Fruit fly (Drosophila melanogaster) whole organism, wandering third instar larva: ENCODE results near the gene alpha-Man-Ia.
A peak's percentile ranks its signal among the peaks of the same experiment; 100 is the strongest.

Source experiments
- Abd-B ChIP-seq: fragments of >200 bp; optimal IDR thresholded peaks from 2 replicates; lab custom pipeline; 2017; ENCODE audit warnings: missing biosample characterization, missing genetic modification characterization
- CG32264 ChIP-seq: fragments of 200-800 bp; sonication (Bioruptor generic); optimal IDR thresholded peaks from 2 replicates; lab custom pipeline; 2016; ENCODE audit warnings: missing biosample characterization, missing genetic modification characterization
- CG9705 ChIP-seq: fragments of 200-800 bp; sonication (Bioruptor generic); optimal IDR thresholded peaks from 2 replicates; lab custom pipeline; 2018; ENCODE audit warnings: missing biosample characterization, mild to moderate bottlenecking, missing genetic modification characterization
- CrebA ChIP-seq: fragments of 200-800 bp; sonication (Bioruptor generic); optimal IDR thresholded peaks from 2 replicates; lab custom pipeline; 2016; ENCODE audit warnings: missing biosample characterization, mild to moderate bottlenecking, missing genetic modification characterization, borderline replicate concordance
- Dfd ChIP-seq: fragments of >200 bp; optimal IDR thresholded peaks from 2 replicates; lab custom pipeline; 2017; ENCODE audit warnings: missing biosample characterization, missing genetic modification characterization
- Dif ChIP-seq: fragments of 200-275, 200-300 bp; sonication (Bioruptor generic); optimal IDR thresholded peaks from 2 replicates; lab custom pipeline; 2018; ENCODE audit warnings: missing biosample characterization, missing genetic modification characterization; ENCODE audit not compliant: partially characterized antibody
- GATAd ChIP-seq: sonication (Bioruptor generic); optimal IDR thresholded peaks from 2 replicates; lab custom pipeline; 2016; ENCODE audit warnings: missing biosample characterization, missing genetic modification characterization
- HLH106 ChIP-seq: fragments of 200-800 bp; optimal IDR thresholded peaks from 3 replicates; lab custom pipeline; 2019; ENCODE audit warnings: missing biosample characterization, mild to moderate bottlenecking, missing genetic modification characterization, moderate library complexity
- Hnf4 ChIP-seq: fragments of 200-800 bp; sonication (Bioruptor generic); optimal IDR thresholded peaks from 2 replicates; lab custom pipeline; 2016; ENCODE audit warnings: missing biosample characterization, mild to moderate bottlenecking, missing genetic modification characterization
- Hr78 ChIP-seq: fragments of >200 bp; optimal IDR thresholded peaks from 2 replicates; lab custom pipeline; 2017; ENCODE audit warnings: missing biosample characterization, missing genetic modification characterization
- Hr83 ChIP-seq: fragments of 200-300 bp; sonication (Bioruptor generic); optimal IDR thresholded peaks from 2 replicates; lab custom pipeline; 2016; ENCODE audit warnings: missing biosample characterization, mild to moderate bottlenecking, missing genetic modification characterization, moderate library complexity; ENCODE audit not compliant: poor library complexity, severe bottlenecking
- Jra ChIP-seq: sonication (Bioruptor generic); optimal IDR thresholded peaks from 2 replicates; lab custom pipeline; 2016; ENCODE audit warnings: missing biosample characterization, missing genetic modification characterization
- Mio ChIP-seq: sonication (Bioruptor generic); optimal IDR thresholded peaks from 2 replicates; lab custom pipeline; 2016; ENCODE audit warnings: missing biosample characterization, missing genetic modification characterization
- Myc ChIP-seq: fragments of >200 bp; optimal IDR thresholded peaks from 2 replicates; lab custom pipeline; 2017
- N ChIP-seq: fragments of >200 bp; optimal IDR thresholded peaks from 2 replicates; lab custom pipeline; 2018; ENCODE audit warnings: missing biosample characterization, missing external identifiers, missing genetic modification characterization
- OdsH ChIP-seq: fragments of 200-800 bp; sonication (Bioruptor generic); optimal IDR thresholded peaks from 2 replicates; lab custom pipeline; 2016; ENCODE audit warnings: missing biosample characterization, mild to moderate bottlenecking, missing genetic modification characterization
- Rel ChIP-seq, 2 experiments: fragments of 200-800 bp; sonication (Bioruptor generic) in 1 of 2; optimal IDR thresholded peaks; 2 replicates in 1 of 2; 3 replicates in 1 of 2; lab custom pipeline; 2016 to 2019; ENCODE audit warnings: mild to moderate bottlenecking in 2 of 2, missing biosample characterization in 2 of 2, missing genetic modification characterization in 2 of 2, moderate library complexity in 1 of 2
- Sp1 ChIP-seq: fragments of 200-800 bp; sonication (Bioruptor generic); optimal IDR thresholded peaks from 3 replicates; lab custom pipeline; 2019; ENCODE audit warnings: missing biosample characterization, mild to moderate bottlenecking, missing genetic modification characterization, moderate library complexity
- Vsx2 ChIP-seq: fragments of 200-300, 225-300 bp; sonication (Bioruptor generic); optimal IDR thresholded peaks from 2 replicates; lab custom pipeline; 2018; ENCODE audit warnings: missing biosample characterization, missing genetic modification characterization; ENCODE audit not compliant: partially characterized antibody
- br ChIP-seq: fragments of 200-800 bp; sonication (Bioruptor generic); optimal IDR thresholded peaks from 2 replicates; lab custom pipeline; 2016; ENCODE audit warnings: missing biosample characterization, missing genetic modification characterization
- brk ChIP-seq: fragments of 200-800 bp; sonication (Bioruptor generic); optimal IDR thresholded peaks from 2 replicates; lab custom pipeline; 2016; ENCODE audit warnings: missing biosample characterization, mild to moderate bottlenecking, missing genetic modification characterization
- dl ChIP-seq, 2 experiments: fragments of 175-275, 200-275 bp in 1 of 2; fragments of 200-275 bp in 1 of 2; sonication (Bioruptor generic); optimal IDR thresholded peaks; lab custom pipeline; 2018; ENCODE audit warnings: mild to moderate bottlenecking in 2 of 2, missing biosample characterization in 2 of 2, missing genetic modification characterization in 2 of 2, moderate library complexity in 2 of 2; ENCODE audit not compliant: partially characterized antibody in 2 of 2, insufficient read depth in 1 of 2
- dmrt93B ChIP-seq: fragments of 200-800 bp; sonication (Bioruptor generic); optimal IDR thresholded peaks from 2 replicates; lab custom pipeline; 2018; ENCODE audit warnings: missing biosample characterization, mild to moderate bottlenecking, missing genetic modification characterization
- dsf ChIP-seq: sonication (Bioruptor generic); optimal IDR thresholded peaks from 2 replicates; lab custom pipeline; 2016; ENCODE audit warnings: missing biosample characterization, missing genetic modification characterization, borderline replicate concordance
- ey ChIP-seq: fragments of 200-800 bp; sonication (Bioruptor generic); optimal IDR thresholded peaks from 2 replicates; lab custom pipeline; 2016; ENCODE audit warnings: missing biosample characterization, missing genetic modification characterization
- foxo ChIP-seq, 2 experiments: fragments of 200-800 bp; sonication (Bioruptor generic); optimal IDR thresholded peaks; 2 replicates in 1 of 2; 3 replicates in 1 of 2; lab custom pipeline; 2016 to 2017; ENCODE audit warnings: missing biosample characterization in 2 of 2, missing genetic modification characterization in 2 of 2
- fru ChIP-seq: fragments of 200-800 bp; sonication (Bioruptor generic); optimal IDR thresholded peaks from 3 replicates; lab custom pipeline; 2016; ENCODE audit warnings: missing biosample characterization, mild to moderate bottlenecking, missing genetic modification characterization
- h ChIP-seq: fragments of 200-800 bp; sonication (Bioruptor generic); optimal IDR thresholded peaks from 3 replicates; lab custom pipeline; 2016; ENCODE audit warnings: missing biosample characterization, mild to moderate bottlenecking, missing genetic modification characterization
- jim ChIP-seq: fragments of 175-275, 200-325 bp; sonication (Bioruptor generic); optimal IDR thresholded peaks from 2 replicates; lab custom pipeline; 2016; ENCODE audit warnings: missing biosample characterization, mild to moderate bottlenecking, missing genetic modification characterization
- lola ChIP-seq: fragments of >200 bp; optimal IDR thresholded peaks from 2 replicates; lab custom pipeline; 2017; ENCODE audit warnings: missing biosample characterization, missing genetic modification characterization
- pan ChIP-seq: fragments of >200 bp; optimal IDR thresholded peaks from 2 replicates; lab custom pipeline; 2017
- psq ChIP-seq: fragments of 200-800 bp; sonication (Bioruptor generic); optimal IDR thresholded peaks from 3 replicates; lab custom pipeline; 2017; ENCODE audit warnings: missing biosample characterization, mild to moderate bottlenecking, missing genetic modification characterization, moderate library complexity
- rgr ChIP-seq: fragments of 200-800 bp; sonication (Bioruptor generic); optimal IDR thresholded peaks from 3 replicates; lab custom pipeline; 2016; ENCODE audit warnings: missing biosample characterization, mild to moderate bottlenecking, missing genetic modification characterization
- sage ChIP-seq: fragments of 200-800 bp; sonication (Bioruptor generic); optimal IDR thresholded peaks from 2 replicates; lab custom pipeline; 2016; ENCODE audit warnings: missing biosample characterization, mild to moderate bottlenecking, missing genetic modification characterization
- sv ChIP-seq: fragments of 200-800 bp; sonication (Bioruptor generic); optimal IDR thresholded peaks from 3 replicates; lab custom pipeline; 2016; ENCODE audit warnings: missing biosample characterization, missing genetic modification characterization
- tai ChIP-seq: sonication (Bioruptor generic); optimal IDR thresholded peaks from 2 replicates; lab custom pipeline; 2016; ENCODE audit warnings: missing biosample characterization, missing genetic modification characterization
- usp ChIP-seq: fragments of >200 bp; optimal IDR thresholded peaks from 2 replicates; lab custom pipeline; 2017; ENCODE audit warnings: missing biosample characterization, missing genetic modification characterization
- woc ChIP-seq: sonication (Bioruptor generic); optimal IDR thresholded peaks from 2 replicates; lab custom pipeline; 2016; ENCODE audit warnings: missing biosample characterization, mild to moderate bottlenecking, missing genetic modification characterization

The alpha-Man-Ia gene

DNA sequence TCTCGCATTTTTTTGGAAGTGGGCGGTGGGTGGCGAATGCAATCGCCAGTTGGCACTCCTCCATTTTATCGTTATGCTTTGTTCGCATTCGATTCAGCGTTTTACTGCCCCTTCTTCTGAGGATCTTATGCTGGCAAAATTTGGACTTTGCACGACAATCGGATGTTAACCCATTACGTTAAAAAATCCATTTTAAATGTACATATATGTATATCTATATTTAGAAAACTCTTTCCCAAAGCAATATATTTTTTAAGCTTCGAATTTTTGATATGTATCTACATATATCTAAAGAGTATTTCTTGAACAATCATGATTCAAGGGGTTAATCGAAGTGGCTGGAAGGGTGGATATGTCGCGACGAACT lies 59.8 kb downstream of the alpha-Man-Ia start:
- TF ChIP-seq Rel (GFP tag; optimal IDR thresholded peaks at IDR 0.05; lab: Kevin White, UChicago) (no peak), Rel (tag; optimal IDR thresholded peaks at IDR 0.05; lab: Kevin White, UChicago) (no peak), OdsH (GFP tag; lab: Kevin White, UChicago) (peak; percentile 22), Sp1 (GFP tag; lab: Kevin White, UChicago) (peak; percentile 24), Hnf4 (peak; percentile 53), Myc (lab: Kevin White, UChicago) (no peak), psq (peak; percentile 58), lola (no peak), GATAd (GFP tag; lab: Kevin White, UChicago) (no peak), usp (GFP tag; lab: Kevin White, UChicago) (no peak), pan (no peak), h (GFP tag; lab: Kevin White, UChicago) (peak; percentile 21), sage (GFP tag; lab: Kevin White, UChicago) (peak; percentile 11), HLH106 (tag; lab: Kevin White, UChicago) (peak; percentile 9), brk (peak; percentile 28), woc (no peak), br (no peak)

DNA sequence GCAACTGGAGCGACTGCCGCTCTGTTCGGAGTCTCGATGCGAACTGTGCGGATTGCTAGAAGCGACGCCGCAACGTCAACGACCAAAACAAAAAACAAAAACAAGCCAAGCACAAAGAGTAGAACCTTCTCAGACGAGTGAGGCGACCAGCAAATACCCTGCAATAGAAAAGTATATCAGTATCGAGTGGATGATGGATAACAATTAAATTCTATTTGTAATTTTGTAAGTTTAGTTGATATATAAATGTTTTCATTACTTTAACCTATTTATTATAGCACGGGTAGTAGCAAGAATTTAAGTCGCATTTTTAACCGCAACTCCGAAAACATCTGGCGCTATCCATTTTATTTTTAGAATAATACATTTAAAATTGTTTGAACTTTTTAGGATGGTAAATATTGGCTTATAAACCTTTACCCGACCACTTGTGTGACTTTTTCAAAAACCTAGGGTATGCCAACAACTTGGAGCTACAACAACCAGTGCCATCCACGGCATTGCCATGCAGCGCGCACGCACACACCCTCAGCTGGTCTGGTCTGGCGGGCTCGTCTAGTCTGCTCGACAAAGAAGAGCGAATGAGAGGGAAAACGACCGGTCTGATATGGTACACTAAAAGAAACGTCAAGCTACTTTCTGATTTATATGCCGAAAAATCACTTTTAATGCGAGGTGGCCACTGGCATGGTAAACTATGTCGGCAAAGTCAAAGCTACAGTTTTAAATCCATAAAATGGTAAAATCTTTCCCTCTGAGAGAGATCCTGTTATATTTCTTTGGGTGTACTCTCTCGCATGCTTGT lies 60.3 kb downstream of the alpha-Man-Ia start, which contains the start of gene CG12643:
Gene CG12643, minus strand, starts transcription at position 51 of the 805 bp plus-strand sequence.
- TF ChIP-seq usp (GFP tag; lab: Kevin White, UChicago) (no peak), rgr (GFP tag; lab: Kevin White, UChicago) (peak; percentile 95), lola (no peak), GATAd (GFP tag; lab: Kevin White, UChicago) (peak; percentile 67), foxo (GFP tag; optimal IDR thresholded peaks at IDR 0.05; lab: Kevin White, UChicago) (peak; percentile 88 to 95), brk (peak; percentile 86), woc (peak; percentile 93), dsf (GFP tag; lab: Kevin White, UChicago) (peak; percentile 68), Hr78 (GFP tag; lab: Kevin White, UChicago) (no peak), jim (GFP tag; lab: Kevin White, UChicago) (no peak), HLH106 (tag; lab: Kevin White, UChicago) (peak; percentile 76), sv (GFP tag; lab: Kevin White, UChicago) (peak; percentile 92), Jra (GFP tag; lab: Kevin White, UChicago) (peak; percentile 88), Abd-B (GFP tag; lab: Kevin White, UChicago) (no peak), dmrt93B (peak; percentile 88), Mio (GFP tag; lab: Kevin White, UChicago) (peak; percentile 72), Vsx2 (no peak), tai (GFP tag; lab: Kevin White, UChicago) (peak; percentile 87), Dif (GFP tag; lab: Kevin White, UChicago) (peak; percentile 39), Hnf4 (peak; percentile 94), Dfd (GFP tag; lab: Kevin White, UChicago) (peak; percentile 69), br (peak; percentile 95), h (GFP tag; lab: Kevin White, UChicago) (peak; percentile 97), psq (peak; percentile 94), Hr83 (GFP tag; lab: Kevin White, UChicago) (peak; percentile 81), OdsH (GFP tag; lab: Kevin White, UChicago) (peak; percentile 88), dl (GFP tag; optimal IDR thresholded peaks at IDR 0.05; lab: Kevin White, UChicago; ENCODE audit: insufficient read depth in 1 of 2, partially characterized antibody in 2 of 2) (no peak), N (no peak), CrebA (peak; percentile 23), Rel (GFP tag; optimal IDR thresholded peaks at IDR 0.05; lab: Kevin White, UChicago) (peak; percentile 67), Rel (tag; optimal IDR thresholded peaks at IDR 0.05; lab: Kevin White, UChicago) (peak; percentile 9), CG9705 (GFP tag; lab: Kevin White, UChicago) (peak; percentile 51), Myc (lab: Kevin White, UChicago) (no peak), fru (GFP tag; lab: Kevin White, UChicago) (peak; percentile 97), sage (GFP tag; lab: Kevin White, UChicago) (peak; percentile 85), ey (peak; percentile 98), Sp1 (GFP tag; lab: Kevin White, UChicago) (peak; percentile 78), CG32264 (GFP tag; lab: Kevin White, UChicago) (peak; percentile 91), pan (peak; percentile 71)
